Fruit fly (Drosophila melanogaster) whole organism, embryonic: ENCODE data around the gene Ada2a.

ENCODE experiments used
- CG11696 ChIP-seq: fragments of 200-800 bp; sonication (Bioruptor generic); IDR thresholded peaks from 2 replicates; pipeline ENCODE4 v1.3.6; 2022; ENCODE audit warnings: missing biosample characterization, missing genetic modification characterization
- CG12659 ChIP-seq: fragments of 200-800 bp; sonication (Bioruptor generic); optimal IDR thresholded peaks from 3 replicates; lab custom pipeline; 2017; ENCODE audit warnings: mild to moderate bottlenecking, missing biosample characterization, missing genetic modification reagents, missing genetic modification characterization
- CG12769 ChIP-seq: fragments of 200-800 bp; sonication (Bioruptor generic); optimal IDR thresholded peaks from 2 replicates; lab custom pipeline; 2019; ENCODE audit warnings: missing biosample characterization, mild to moderate bottlenecking, missing genetic modification characterization, moderate library complexity
- CG14441 ChIP-seq: fragments of 200-800 bp; sonication (Bioruptor generic); IDR thresholded peaks from 2 replicates; pipeline ENCODE4 v1.3.6; 2022; ENCODE audit warnings: missing biosample characterization, missing genetic modification characterization
- CG14667 ChIP-seq: fragments of 200-800 bp; sonication (Bioruptor generic); IDR thresholded peaks from 2 replicates; pipeline ENCODE4 v1.3.6; 2022; ENCODE audit warnings: missing biosample characterization, missing genetic modification characterization
- CG14965 ChIP-seq: fragments of 200-800 bp; sonication (Bioruptor generic); optimal IDR thresholded peaks from 2 replicates; lab custom pipeline; 2016; ENCODE audit warnings: missing biosample characterization, missing genetic modification characterization, borderline replicate concordance
- CG15479 ChIP-seq: fragments of 200-800 bp; sonication (Bioruptor generic); optimal IDR thresholded peaks from 3 replicates; lab custom pipeline; 2019; ENCODE audit warnings: missing biosample characterization, mild to moderate bottlenecking, missing genetic modification characterization, moderate library complexity
- CG15696 ChIP-seq: fragments of 200-800 bp; sonication (Bioruptor generic); optimal IDR thresholded peaks from 2 replicates; lab custom pipeline; 2019; ENCODE audit warnings: missing biosample characterization, mild to moderate bottlenecking, missing genetic modification characterization, moderate library complexity
- CG16863 ChIP-seq: fragments of 200-800 bp; sonication (Bioruptor generic); optimal IDR thresholded peaks from 3 replicates; lab custom pipeline; 2016; ENCODE audit warnings: missing biosample characterization, missing genetic modification characterization
- CG1792 ChIP-seq: fragments of 200-800 bp; sonication (Bioruptor generic); optimal IDR thresholded peaks from 2 replicates; lab custom pipeline; 2016; ENCODE audit warnings: missing biosample characterization, missing genetic modification characterization
- CG18011 ChIP-seq: fragments of 200-800 bp; sonication (Bioruptor generic); optimal IDR thresholded peaks from 2 replicates; lab custom pipeline; 2017; ENCODE audit warnings: missing biosample characterization, missing genetic modification characterization, mild to moderate bottlenecking, moderate library complexity, missing genotype
- CG2875 ChIP-seq: fragments of 200-800 bp; sonication (Bioruptor generic); optimal IDR thresholded peaks from 2 replicates; lab custom pipeline; 2017; ENCODE audit warnings: missing biosample characterization, mild to moderate bottlenecking, missing genetic modification characterization, missing genetic modification reagents
- CG30020 ChIP-seq: fragments of 200-800 bp; optimal IDR thresholded peaks from 2 replicates; lab custom pipeline; 2019; ENCODE audit warnings: missing biosample characterization, mild to moderate bottlenecking, missing genetic modification characterization, moderate library complexity
- CG34376 ChIP-seq: fragments of 200-800 bp; sonication (Bioruptor generic); optimal IDR thresholded peaks from 2 replicates; lab custom pipeline; 2018; ENCODE audit warnings: missing biosample characterization, mild to moderate bottlenecking, missing genetic modification characterization
- CG34422 ChIP-seq: fragments of 200-800 bp; sonication (Bioruptor generic); IDR thresholded peaks from 3 replicates; pipeline ENCODE4 v1.3.6; 2022; ENCODE audit warnings: missing biosample characterization, missing genetic modification characterization
- CG8924 ChIP-seq: fragments of 200-800 bp; optimal IDR thresholded peaks from 3 replicates; lab custom pipeline; 2019; ENCODE audit warnings: missing biosample characterization, mild to moderate bottlenecking, missing genetic modification characterization, moderate library complexity
- CG9609 ChIP-seq: fragments of 200-800 bp; sonication (Bioruptor generic); optimal IDR thresholded peaks from 3 replicates; lab custom pipeline; 2016; ENCODE audit warnings: missing biosample characterization, missing genetic modification characterization
- CG9727 ChIP-seq: fragments of 200-800 bp; sonication (Bioruptor generic); optimal IDR thresholded peaks from 3 replicates; lab custom pipeline; 2017; ENCODE audit warnings: missing biosample characterization, mild to moderate bottlenecking, missing genetic modification characterization
- Drgx ChIP-seq: fragments of 200-800 bp; sonication (Bioruptor generic); IDR thresholded peaks from 2 replicates; pipeline ENCODE4 v1.3.6; 2022; ENCODE audit warnings: missing biosample characterization, missing genetic modification characterization
- Gug ChIP-seq: fragments of 200-800 bp; sonication (Bioruptor generic); IDR thresholded peaks from 4 replicates; pipeline ENCODE4 v1.3.6; 2022; ENCODE audit warnings: missing biosample characterization, missing genetic modification characterization
- H15 ChIP-seq: fragments of 200-800 bp; sonication (Bioruptor generic); IDR thresholded peaks from 3 replicates; pipeline ENCODE4 v1.3.6; 2022; ENCODE audit warnings: missing biosample characterization, missing genetic modification characterization
- HLH3B ChIP-seq: fragments of 200-800 bp; sonication (Bioruptor generic); IDR thresholded peaks from 2 replicates; pipeline ENCODE4 v1.3.6; 2022; ENCODE audit warnings: missing biosample characterization, missing genetic modification characterization
- HmgD ChIP-seq: fragments of 200-800 bp; sonication (Bioruptor generic); optimal IDR thresholded peaks from 3 replicates; lab custom pipeline; 2016; ENCODE audit warnings: missing biosample characterization, missing genetic modification characterization
- Lhr ChIP-seq: fragments of 200-800 bp; sonication (Bioruptor generic); optimal IDR thresholded peaks from 3 replicates; lab custom pipeline; 2017; ENCODE audit warnings: mild to moderate bottlenecking, missing biosample characterization, missing genetic modification reagents, missing genetic modification characterization
- MTF-1 ChIP-seq: fragments of 200-800 bp; sonication (Bioruptor generic); optimal IDR thresholded peaks from 2 replicates; lab custom pipeline; 2018; ENCODE audit warnings: missing biosample characterization, mild to moderate bottlenecking, missing genetic modification characterization, borderline replicate concordance
- Meics ChIP-seq: fragments of 200-800 bp; sonication (Bioruptor generic); optimal IDR thresholded peaks from 2 replicates; lab custom pipeline; 2017; ENCODE audit warnings: missing biosample characterization, mild to moderate bottlenecking, missing genetic modification characterization
- NK7.1 ChIP-seq: fragments of 200-800 bp; sonication (Bioruptor generic); optimal IDR thresholded peaks from 3 replicates; lab custom pipeline; 2016; ENCODE audit warnings: missing biosample characterization, missing genetic modification characterization
- Spps ChIP-seq: fragments of 200-800 bp; sonication (Bioruptor generic); optimal IDR thresholded peaks from 2 replicates; lab custom pipeline; 2018; ENCODE audit warnings: missing biosample characterization, mild to moderate bottlenecking, missing genetic modification characterization
- Trl ChIP-seq, 3 experiments: fragments of >200 bp in 2 of 3; fragments of 200-800 bp in 1 of 3; sonication (Bioruptor generic) in 1 of 3; optimal IDR thresholded peaks; 2 replicates in 1 of 3; 3 replicates in 2 of 3; lab custom pipeline; 2016 to 2017; ENCODE audit warnings: missing biosample characterization in 1 of 3, missing genetic modification characterization in 1 of 3
- aop ChIP-seq: fragments of 200-800 bp; sonication (Bioruptor generic); IDR thresholded peaks from 2 replicates; pipeline ENCODE4 v1.3.6; 2022; ENCODE audit warnings: missing biosample characterization, missing genetic modification characterization
- bbx ChIP-seq: fragments of 200-800 bp; sonication (Bioruptor generic); IDR thresholded peaks from 2 replicates; pipeline ENCODE4 v1.3.6; 2022; ENCODE audit warnings: missing biosample characterization, missing genetic modification characterization; ENCODE audit not compliant: partially characterized antibody
- corto ChIP-seq: fragments of 200-800 bp; sonication (Bioruptor generic); optimal IDR thresholded peaks from 2 replicates; lab custom pipeline; 2016; ENCODE audit warnings: missing biosample characterization, mild to moderate bottlenecking, missing genetic modification characterization, moderate library complexity
- da ChIP-seq: fragments of 200-800 bp; sonication (Bioruptor generic); optimal IDR thresholded peaks from 2 replicates; lab custom pipeline; 2016; ENCODE audit warnings: missing biosample characterization, missing genetic modification characterization
- disco-r ChIP-seq: fragments of 200-800 bp; sonication (Bioruptor generic); optimal IDR thresholded peaks from 2 replicates; lab custom pipeline; 2016; ENCODE audit warnings: missing biosample characterization, missing genetic modification characterization
- en ChIP-seq: fragments of 200-800 bp; sonication (Bioruptor generic); optimal IDR thresholded peaks from 2 replicates; lab custom pipeline; 2016; ENCODE audit warnings: missing biosample characterization, missing genetic modification characterization
- fu2 ChIP-seq: fragments of 200-800 bp; sonication (Bioruptor generic); optimal IDR thresholded peaks from 2 replicates; lab custom pipeline; 2016; ENCODE audit warnings: missing biosample characterization, missing genetic modification characterization
- her ChIP-seq: fragments of 200-800 bp; sonication (Bioruptor generic); optimal IDR thresholded peaks from 2 replicates; lab custom pipeline; 2016; ENCODE audit warnings: missing biosample characterization, missing genetic modification characterization
- jing ChIP-seq: fragments of 200-800 bp; sonication (Bioruptor generic); optimal IDR thresholded peaks from 2 replicates; lab custom pipeline; 2018; ENCODE audit warnings: missing biosample characterization, mild to moderate bottlenecking, missing genetic modification characterization
- kni ChIP-seq: fragments of 200-800 bp; sonication (Bioruptor generic); optimal IDR thresholded peaks from 3 replicates; lab custom pipeline; 2017; ENCODE audit warnings: mild to moderate bottlenecking, missing biosample characterization, missing genetic modification reagents, missing genetic modification characterization
- lola ChIP-seq, 3 experiments: fragments of >200 bp in 2 of 3; fragments of 200-800 bp in 1 of 3; sonication (Bioruptor generic) in 1 of 3; optimal IDR thresholded peaks; 2 replicates each; lab custom pipeline; 2017 to 2019; ENCODE audit warnings: missing biosample characterization in 3 of 3, missing genetic modification characterization in 3 of 3, mild to moderate bottlenecking in 1 of 3, moderate library complexity in 1 of 3
- lov ChIP-seq, 2 experiments: fragments of 200-800 bp in 1 of 2; fragments of >200 bp in 1 of 2; sonication (Bioruptor generic) in 1 of 2; IDR thresholded peaks in 1 of 2; optimal IDR thresholded peaks in 1 of 2; 2 replicates in 1 of 2; 3 replicates in 1 of 2; pipeline versions ENCODE4 v1.3.6 to Lab custom; 2017 to 2022; ENCODE audit warnings: missing biosample characterization in 1 of 2, missing genetic modification characterization in 1 of 2
- mirr ChIP-seq: fragments of 200-800 bp; sonication (Bioruptor generic); optimal IDR thresholded peaks from 3 replicates; lab custom pipeline; 2018; ENCODE audit warnings: missing biosample characterization, mild to moderate bottlenecking, missing genetic modification characterization
- nerfin-2 ChIP-seq: fragments of 200-800 bp; sonication (Bioruptor generic); IDR thresholded peaks from 2 replicates; pipeline ENCODE4 v1.3.6; 2022; ENCODE audit warnings: missing biosample characterization, missing genetic modification characterization; ENCODE audit not compliant: partially characterized antibody
- nmo ChIP-seq: fragments of 200-800 bp; sonication (Bioruptor generic); optimal IDR thresholded peaks from 2 replicates; lab custom pipeline; 2018; ENCODE audit warnings: missing biosample characterization, mild to moderate bottlenecking, missing genetic modification characterization, moderate library complexity
- odd ChIP-seq: fragments of 200-800 bp; sonication (Bioruptor generic); optimal IDR thresholded peaks from 2 replicates; lab custom pipeline; 2017; ENCODE audit warnings: missing biosample characterization, mild to moderate bottlenecking, missing genetic modification characterization
- sens-2 ChIP-seq: fragments of 200-800 bp; sonication (Bioruptor generic); IDR thresholded peaks from 2 replicates; pipeline ENCODE4 v1.3.6; 2022; ENCODE audit warnings: missing biosample characterization, missing genetic modification characterization
- tin ChIP-seq: fragments of 200-800 bp; sonication (Bioruptor generic); optimal IDR thresholded peaks from 3 replicates; lab custom pipeline; 2016; ENCODE audit warnings: missing biosample characterization, missing genetic modification characterization

The Ada2a gene

dm6 chr3R:18242089-18242955 lies 13.0 kb downstream of the Ada2a start, which contains the start of the genes CG7156 and 14-3-3epsilon (continued):
- TF ChIP-seq tin (GFP tag; lab: Kevin White, UChicago) (peak; percentile 19), bbx (GFP tag; lab: Robert Waterston, UW) (peak; percentile 49), kni (GFP tag; lab: Kevin White, UChicago) (no peak), CG16863 (GFP tag; lab: Kevin White, UChicago) (peak; percentile 4), disco-r (GFP tag; lab: Kevin White, UChicago) (no peak), Trl (optimal IDR thresholded peaks at IDR 0.05; lab: Kevin White, UChicago) (no peak), Trl (GFP tag; optimal IDR thresholded peaks at IDR 0.05; lab: Kevin White, UChicago) (peak; percentile 10), nerfin-2 (GFP tag; lab: Robert Waterston, UW) (no peak), CG9727 (GFP tag; lab: Kevin White, UChicago) (peak; percentile 60), Lhr (GFP tag; lab: Kevin White, UChicago) (peak; percentile 92), CG12659 (GFP tag; lab: Kevin White, UChicago) (peak; percentile 68), HLH3B (GFP tag; lab: Robert Waterston, UW) (no peak), CG15479 (GFP tag; lab: Kevin White, UChicago) (peak; percentile 60), CG34422 (GFP tag; lab: Robert Waterston, UW) (peak; percentile 69; the same call in 2 of the 3 replicates), CG30020 (peak; percentile 50), Gug (GFP tag; lab: Robert Waterston, UW) (no peak), Meics (no peak), jing (GFP tag; lab: Kevin White, UChicago) (no peak), CG8924 (tag; lab: Kevin White, UChicago) (peak; percentile 30), sens-2 (GFP tag; lab: Robert Waterston, UW) (no peak), CG14965 (GFP tag; lab: Kevin White, UChicago) (no peak), CG2875 (GFP tag; lab: Kevin White, UChicago) (peak; percentile 15), CG34376 (GFP tag; lab: Kevin White, UChicago) (no peak), Spps (peak; percentile 9), CG14667 (GFP tag; lab: Robert Waterston, UW) (no peak), CG11696 (GFP tag; lab: Robert Waterston, UW) (no peak), corto (GFP tag; lab: Kevin White, UChicago) (no peak), Drgx (0 out of 2 replicates have a peak, but pooled peaks have one; percentile 21), NK7.1 (no peak), mirr (no peak), lola (GFP tag; optimal IDR thresholded peaks at IDR 0.05; lab: Kevin White, UChicago) (peak in 1 of 3 experiments; percentile 57), CG12769 (tag; lab: Kevin White, UChicago) (no peak), her (GFP tag; lab: Kevin White, UChicago) (no peak), H15 (0 out of 3 replicates have a peak, but pooled peaks have one; percentile 15), CG15696 (tag; lab: Kevin White, UChicago) (peak; percentile 2), en (GFP tag; lab: Kevin White, UChicago) (no peak), MTF-1 (peak; percentile 16), da (GFP tag; lab: Kevin White, UChicago) (no peak), CG9609 (no peak), CG14441 (no peak), aop (GFP tag; lab: Robert Waterston, UW) (0 out of 2 replicates have a peak, but pooled peaks have one; percentile 8), nmo (GFP tag; lab: Kevin White, UChicago) (peak; percentile 76), CG1792 (no peak), CG18011 (GFP tag; lab: Kevin White, UChicago) (peak; percentile 45), fu2 (GFP tag; lab: Kevin White, UChicago) (no peak), HmgD (GFP tag; lab: Kevin White, UChicago) (no peak), odd (GFP tag; lab: Kevin White, UChicago) (peak; percentile 26), lov (optimal IDR thresholded peaks at IDR 0.05; lab: Kevin White, UChicago) (no peak), lov (GFP tag; IDR thresholded peaks at IDR 0.05; lab: Robert Waterston, UW) (0 out of 3 replicates have a peak, but pooled peaks have one; percentile 49)
